Fruit fly (Drosophila melanogaster) Kc167 (cell line): ENCODE measurements around the gene t-Grip91.

ENCODE experiments used
- Sin3A ChIP-seq: fragments of >200 bp; optimal IDR thresholded peaks from 2 replicates; lab custom pipeline; 2018; ENCODE audit warnings: missing external identifiers
- h ChIP-seq: fragments of >200 bp; optimal IDR thresholded peaks from 3 replicates; lab custom pipeline; 2018; ENCODE audit warnings: missing external identifiers

DNA sequence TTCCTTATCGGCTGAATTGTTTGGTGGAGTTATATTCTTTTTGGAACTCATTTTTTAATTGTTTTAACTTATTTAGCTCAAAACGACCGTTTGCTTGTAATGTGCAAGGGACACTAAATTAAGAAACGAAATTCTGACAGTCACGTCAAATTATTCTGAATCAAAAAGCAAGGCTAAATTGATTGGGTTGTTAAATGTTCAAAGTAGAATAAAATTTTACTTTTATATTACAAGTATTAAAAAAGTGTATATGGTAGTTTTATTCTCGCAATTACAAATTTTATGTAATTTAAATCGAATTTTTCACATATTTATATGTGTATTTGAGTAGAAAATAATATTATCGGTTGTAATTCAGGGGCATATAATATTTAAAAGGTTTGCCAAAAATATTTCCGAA, 51.7 kb downstream of the t-Grip91 start, which contains the start of gene CG18518:
- TF ChIP-seq h (lab: Kevin White, UChicago), result no peak
- TF ChIP-seq Sin3A (lab: Kevin White, UChicago), result no peak
